5 fruit fly cellular contexts compared by ENCODE assay signal in genomic region chr3L:16027163-16027633, dm6.
TF ChIP-seq lines count a peak whose summit lies in the region.

No protein-coding gene starts in this region.

TF ChIP-seq in whole organism, adult, 20 proteins besides CTCF, POLR2A, EP300 and RAD21 (continued from another document):
- no peak for TF ChIP-seq ovo (GFP tag; optimal IDR thresholded peaks at IDR 0.05; lab: Kevin White, UChicago)

TF ChIP-seq in whole organism, embryonic, 481 proteins besides CTCF, POLR2A, EP300 and RAD21 (continued from another document and continues in another):
- 0 out of 4 replicates have a peak, but pooled peaks have one; percentile 13 for TF ChIP-seq Dll (GFP tag; IDR thresholded peaks at IDR 0.05; lab: Robert Waterston, UW; ENCODE audit: partially characterized antibody)
- TF ChIP-seq CG42726 (GFP tag; IDR thresholded peaks at IDR 0.05; lab: Robert Waterston, UW; ENCODE audit: partially characterized antibody) = no peak
- peak; percentile 78 for TF ChIP-seq Asciz (GFP tag; optimal IDR thresholded peaks at IDR 0.05; lab: Kevin White, UChicago)
- peak; percentile 23 for TF ChIP-seq gem (tag; optimal IDR thresholded peaks at IDR 0.05; lab: Kevin White, UChicago)
- peak; percentile 50 for TF ChIP-seq CG3407 (GFP tag; optimal IDR thresholded peaks at IDR 0.05; lab: Kevin White, UChicago)
- TF ChIP-seq al (GFP tag; IDR thresholded peaks at IDR 0.05; lab: Robert Waterston, UW) = peak; percentile 21; the same call in 1 of the 2 replicates
- TF ChIP-seq dimm (GFP tag; IDR thresholded peaks at IDR 0.05; lab: Robert Waterston, UW) = no peak
- no peak for TF ChIP-seq bigmax (GFP tag; optimal IDR thresholded peaks at IDR 0.05; lab: Kevin White, UChicago)
- peak; percentile 39; the same call in 1 of the 2 replicates for TF ChIP-seq CG4360 (GFP tag; IDR thresholded peaks at IDR 0.05; lab: Robert Waterston, UW)
- no peak for TF ChIP-seq shn (GFP tag; optimal IDR thresholded peaks at IDR 0.05; lab: Kevin White, UChicago)
- no peak for TF ChIP-seq trh (GFP tag; optimal IDR thresholded peaks at IDR 0.05; lab: Kevin White, UChicago)
- TF ChIP-seq sisA (GFP tag; IDR thresholded peaks at IDR 0.05; lab: Robert Waterston, UW) = 0 out of 2 replicates have a peak, but pooled peaks have one; percentile 17
- peak; percentile 19; the same call in 1 of the 2 replicates for TF ChIP-seq CG4730 (GFP tag; IDR thresholded peaks at IDR 0.05; lab: Robert Waterston, UW)
- peak; percentile 61 for TF ChIP-seq sob (GFP tag; IDR thresholded peaks at IDR 0.05; lab: Robert Waterston, UW)
- TF ChIP-seq twi (tag; optimal IDR thresholded peaks at IDR 0.05; lab: Kevin White, UChicago) = peak; percentile 32
- TF ChIP-seq CG17359 (tag; optimal IDR thresholded peaks at IDR 0.05; lab: Kevin White, UChicago) = peak; percentile 48
- TF ChIP-seq Drgx (GFP tag; IDR thresholded peaks at IDR 0.05; lab: Robert Waterston, UW) = peak; percentile 90
- no peak for TF ChIP-seq unc-4 (GFP tag; IDR thresholded peaks at IDR 0.05; lab: Robert Waterston, UW; ENCODE audit: partially characterized antibody)
- TF ChIP-seq cwo (GFP tag; optimal IDR thresholded peaks at IDR 0.05; lab: Kevin White, UChicago) = peak; percentile 76
- TF ChIP-seq Blimp-1 (GFP tag; optimal IDR thresholded peaks at IDR 0.05; lab: Kevin White, UChicago) = peak; percentile 53
- no peak for TF ChIP-seq danr (GFP tag; IDR thresholded peaks at IDR 0.05; lab: Robert Waterston, UW)
- TF ChIP-seq wor (GFP tag; IDR thresholded peaks at IDR 0.05; lab: Robert Waterston, UW) = no peak
- no peak for TF ChIP-seq CG1603 (tag; optimal IDR thresholded peaks at IDR 0.05; lab: Kevin White, UChicago)
- peak; percentile 59 for TF ChIP-seq CG8359 (GFP tag; optimal IDR thresholded peaks at IDR 0.05; lab: Kevin White, UChicago; ENCODE audit: borderline replicate concordance)
- TF ChIP-seq CG7839 (tag; optimal IDR thresholded peaks at IDR 0.05; lab: Kevin White, UChicago) = peak; percentile 38
- TF ChIP-seq CkIIα-i1 (GFP tag; IDR thresholded peaks at IDR 0.05; lab: Robert Waterston, UW) = no peak
- TF ChIP-seq CG7556 (GFP tag; optimal IDR thresholded peaks at IDR 0.05; lab: Kevin White, UChicago) = no peak
- TF ChIP-seq Dip2 (GFP tag; IDR thresholded peaks at IDR 0.05; lab: Robert Waterston, UW) = no peak
- TF ChIP-seq Hr78 (GFP tag; optimal IDR thresholded peaks at IDR 0.05; lab: Kevin White, UChicago) = peak in 1 of 2 experiments; percentile 11
- TF ChIP-seq Camta (GFP tag; optimal IDR thresholded peaks at IDR 0.05; lab: Kevin White, UChicago) = peak; percentile 64
- TF ChIP-seq kah (GFP tag; optimal IDR thresholded peaks at IDR 0.05; lab: Kevin White, UChicago) = peak; percentile 51

TF ChIP-seq in whole organism, prepupa, 60 proteins besides CTCF, POLR2A, EP300 and RAD21 (continued from another document and continues in another):
- TF ChIP-seq CG6792 (GFP tag; optimal IDR thresholded peaks at IDR 0.05; lab: Kevin White, UChicago) (peak; percentile 65), net (GFP tag; optimal IDR thresholded peaks at IDR 0.05; lab: Kevin White, UChicago) (peak; percentile 73), fd59A (GFP tag; optimal IDR thresholded peaks at IDR 0.05; lab: Kevin White, UChicago) (peak; percentile 36), dac (GFP tag; optimal IDR thresholded peaks at IDR 0.05; lab: Kevin White, UChicago) (peak; percentile 62), Lpt (GFP tag; optimal IDR thresholded peaks at IDR 0.05; lab: Kevin White, UChicago) (peak; percentile 66), Ets21C (GFP tag; optimal IDR thresholded peaks at IDR 0.05; lab: Kevin White, UChicago) (peak; percentile 17), CG10669 (GFP tag; optimal IDR thresholded peaks at IDR 0.05; lab: Kevin White, UChicago) (peak; percentile 64), cyc (GFP tag; optimal IDR thresholded peaks at IDR 0.05; lab: Kevin White, UChicago) (peak; percentile 25), achi (GFP tag; optimal IDR thresholded peaks at IDR 0.05; lab: Kevin White, UChicago) (peak; percentile 54), fd85E (GFP tag; optimal IDR thresholded peaks at IDR 0.05; lab: Kevin White, UChicago) (no peak), topi (GFP tag; optimal IDR thresholded peaks at IDR 0.05; lab: Kevin White, UChicago) (peak; percentile 49), vri (GFP tag; optimal IDR thresholded peaks at IDR 0.05; lab: Kevin White, UChicago) (no peak), CG7368 (GFP tag; optimal IDR thresholded peaks at IDR 0.05; lab: Kevin White, UChicago) (peak; percentile 53), spab (GFP tag; optimal IDR thresholded peaks at IDR 0.05; lab: Kevin White, UChicago) (peak; percentile 68), dsx (GFP tag; optimal IDR thresholded peaks at IDR 0.05; lab: Kevin White, UChicago; ENCODE audit: poor library complexity, severe bottlenecking) (peak; percentile 8), OdsH (GFP tag; optimal IDR thresholded peaks at IDR 0.05; lab: Kevin White, UChicago) (peak; percentile 62), Sox102F (GFP tag; optimal IDR thresholded peaks at IDR 0.05; lab: Kevin White, UChicago) (peak; percentile 2), CG31627 (GFP tag; optimal IDR thresholded peaks at IDR 0.05; lab: Kevin White, UChicago) (peak; percentile 58), Smox (GFP tag; optimal IDR thresholded peaks at IDR 0.05; lab: Kevin White, UChicago) (peak; percentile 41), CG10631 (GFP tag; optimal IDR thresholded peaks at IDR 0.05; lab: Kevin White, UChicago) (peak; percentile 62), CG3919 (GFP tag; optimal IDR thresholded peaks at IDR 0.05; lab: Kevin White, UChicago) (peak; percentile 70), CG11294 (GFP tag; IDR thresholded peaks at IDR 0.05; lab: Robert Waterston, UW) (peak; percentile 80), CG15336 (GFP tag; IDR thresholded peaks at IDR 0.05; lab: Robert Waterston, UW) (peak; percentile 82), CG9139 (GFP tag; optimal IDR thresholded peaks at IDR 0.05; lab: Kevin White, UChicago) (peak; percentile 64), CG6808 (GFP tag; optimal IDR thresholded peaks at IDR 0.05; lab: Kevin White, UChicago) (peak; percentile 71), pdm3 (GFP tag; optimal IDR thresholded peaks at IDR 0.05; lab: Kevin White, UChicago) (peak; percentile 73), Met (GFP tag; optimal IDR thresholded peaks at IDR 0.05; lab: Kevin White, UChicago) (peak; percentile 41), CG6163 (GFP tag; IDR thresholded peaks at IDR 0.05; lab: Robert Waterston, UW) (peak; percentile 88), CG1621 (tag; optimal IDR thresholded peaks at IDR 0.05; lab: Kevin White, UChicago) (peak; percentile 42), CG3032 (tag; optimal IDR thresholded peaks at IDR 0.05; lab: Kevin White, UChicago) (peak; percentile 44), CG34406 (GFP tag; optimal IDR thresholded peaks at IDR 0.05; lab: Kevin White, UChicago) (peak; percentile 54), acj6 (GFP tag; optimal IDR thresholded peaks at IDR 0.05; lab: Kevin White, UChicago) (peak; percentile 58), Eip75B (GFP tag; optimal IDR thresholded peaks at IDR 0.05; lab: Kevin White, UChicago) (peak; percentile 77), svp (GFP tag; lab: Kevin White, UChicago) (peak; percentile 82)

TF ChIP-seq in whole organism, pupa, 21 proteins besides CTCF, POLR2A, EP300 and RAD21 (continued from another document):
- no peak for TF ChIP-seq D1 (tag; optimal IDR thresholded peaks at IDR 0.05; lab: Kevin White, UChicago)
TF ChIP-seq in whole organism, pupa: peak in this region for 20.

TF ChIP-seq in whole organism, wandering third instar larva, 38 proteins besides CTCF, POLR2A, EP300 and RAD21 (continued from another document):
- TF ChIP-seq OdsH (GFP tag; optimal IDR thresholded peaks at IDR 0.05; lab: Kevin White, UChicago) (peak; percentile 10), brk (GFP tag; optimal IDR thresholded peaks at IDR 0.05; lab: Kevin White, UChicago) (no peak), GATAd (GFP tag; optimal IDR thresholded peaks at IDR 0.05; lab: Kevin White, UChicago) (no peak), HLH106 (tag; optimal IDR thresholded peaks at IDR 0.05; lab: Kevin White, UChicago) (no peak), CrebA (GFP tag; optimal IDR thresholded peaks at IDR 0.05; lab: Kevin White, UChicago; ENCODE audit: borderline replicate concordance) (no peak)
